Fruit fly (Drosophila melanogaster) whole organism, embryonic: ENCODE measurements around the gene CG2794.

Source experiments
- Bdp1 ChIP-seq: fragments of 200-800 bp; sonication (Bioruptor generic); optimal IDR thresholded peaks from 3 replicates; lab custom pipeline; 2016; ENCODE audit warnings: missing biosample characterization, missing genetic modification characterization
- CG10321 ChIP-seq: fragments of 200-800 bp; sonication (Bioruptor generic); IDR thresholded peaks from 2 replicates; pipeline ENCODE4 v1.3.6; 2022; ENCODE audit warnings: missing biosample characterization, missing genetic modification characterization
- CG12071 ChIP-seq: fragments of 200-800 bp; sonication (Bioruptor generic); optimal IDR thresholded peaks from 3 replicates; lab custom pipeline; 2018; ENCODE audit warnings: missing biosample characterization, mild to moderate bottlenecking, missing genetic modification characterization
- CG13287 ChIP-seq: fragments of 200-800 bp; sonication (Bioruptor generic); IDR thresholded peaks from 2 replicates; pipeline ENCODE4 v1.3.6; 2022; ENCODE audit warnings: missing biosample characterization, missing genetic modification characterization; ENCODE audit not compliant: partially characterized antibody
- CG14441 ChIP-seq: fragments of 200-800 bp; sonication (Bioruptor generic); IDR thresholded peaks from 2 replicates; pipeline ENCODE4 v1.3.6; 2022; ENCODE audit warnings: missing biosample characterization, missing genetic modification characterization
- CG15073 ChIP-seq: fragments of 200-800 bp; sonication (Bioruptor generic); optimal IDR thresholded peaks from 2 replicates; lab custom pipeline; 2016; ENCODE audit warnings: missing biosample characterization, missing genetic modification characterization
- CG1602 ChIP-seq: fragments of 200-800 bp; sonication (Bioruptor generic); optimal IDR thresholded peaks from 3 replicates; lab custom pipeline; 2016; ENCODE audit warnings: missing biosample characterization, missing genetic modification characterization
- CG17568 ChIP-seq: fragments of 200-800 bp; sonication (Bioruptor generic); optimal IDR thresholded peaks from 2 replicates; lab custom pipeline; 2018; ENCODE audit warnings: missing biosample characterization, mild to moderate bottlenecking, missing genetic modification characterization, moderate library complexity
- CG17912 ChIP-seq: fragments of 200-800 bp; sonication (Bioruptor generic); optimal IDR thresholded peaks from 2 replicates; lab custom pipeline; 2018; ENCODE audit warnings: missing biosample characterization, mild to moderate bottlenecking, missing genetic modification characterization
- CG18262 ChIP-seq: fragments of 200-800 bp; optimal IDR thresholded peaks from 3 replicates; lab custom pipeline; 2019; ENCODE audit warnings: missing biosample characterization, mild to moderate bottlenecking, missing genetic modification characterization, moderate library complexity
- CG2116 ChIP-seq: fragments of 200-800 bp; sonication (Bioruptor generic); optimal IDR thresholded peaks from 3 replicates; lab custom pipeline; 2018; ENCODE audit warnings: missing biosample characterization, mild to moderate bottlenecking, missing genetic modification characterization
- CG31388 ChIP-seq: fragments of 200-800 bp; sonication (Bioruptor generic); optimal IDR thresholded peaks from 2 replicates; lab custom pipeline; 2016; ENCODE audit warnings: missing biosample characterization, missing genetic modification characterization
- CG32532 ChIP-seq: fragments of 200-800 bp; sonication (Bioruptor generic); IDR thresholded peaks from 2 replicates; pipeline ENCODE4 v1.3.6; 2022; ENCODE audit warnings: missing biosample characterization, missing genetic modification characterization
- CG3281 ChIP-seq: fragments of 200-800 bp; sonication (Bioruptor generic); optimal IDR thresholded peaks from 3 replicates; lab custom pipeline; 2017; ENCODE audit warnings: missing biosample characterization, mild to moderate bottlenecking, missing genetic modification characterization
- CG3838 ChIP-seq: fragments of 200-800 bp; sonication (Bioruptor generic); optimal IDR thresholded peaks from 3 replicates; lab custom pipeline; 2016; ENCODE audit warnings: missing biosample characterization, missing genetic modification characterization
- CG3847 ChIP-seq: fragments of 200-800 bp; sonication (Bioruptor generic); IDR thresholded peaks from 2 replicates; pipeline ENCODE4 v1.3.6; 2022; ENCODE audit warnings: missing biosample characterization, missing genetic modification characterization
- CG3995 ChIP-seq: fragments of 200-800 bp; sonication (Bioruptor generic); optimal IDR thresholded peaks from 3 replicates; lab custom pipeline; 2016; ENCODE audit warnings: missing biosample characterization, missing genetic modification characterization
- CG4282 ChIP-seq: fragments of 200-800 bp; sonication (Bioruptor generic); optimal IDR thresholded peaks from 2 replicates; lab custom pipeline; 2016; ENCODE audit warnings: missing biosample characterization, missing genetic modification characterization
- CG4424 ChIP-seq: fragments of 200-800 bp; sonication (Bioruptor generic); optimal IDR thresholded peaks from 3 replicates; lab custom pipeline; 2016; ENCODE audit warnings: missing biosample characterization, missing genetic modification characterization
- CG6683 ChIP-seq: fragments of 200-800 bp; sonication (Bioruptor generic); optimal IDR thresholded peaks from 2 replicates; lab custom pipeline; 2017; ENCODE audit warnings: missing biosample characterization, mild to moderate bottlenecking, missing genetic modification characterization, missing genetic modification reagents
- CG7357 ChIP-seq: fragments of 200-800 bp; sonication (Bioruptor generic); IDR thresholded peaks from 3 replicates; pipeline ENCODE4 v1.3.6; 2022; ENCODE audit warnings: missing biosample characterization, missing genetic modification characterization
- CG8089 ChIP-seq: fragments of 200-800 bp; sonication (Bioruptor generic); optimal IDR thresholded peaks from 3 replicates; lab custom pipeline; 2016; ENCODE audit warnings: missing biosample characterization, missing genetic modification characterization
- CG8281 ChIP-seq: fragments of 200-800 bp; sonication (Bioruptor generic); optimal IDR thresholded peaks from 2 replicates; lab custom pipeline; 2018; ENCODE audit warnings: missing biosample characterization, mild to moderate bottlenecking, missing genetic modification characterization, moderate library complexity
- CG8765 ChIP-seq: fragments of 200-800 bp; sonication (Bioruptor generic); IDR thresholded peaks from 2 replicates; pipeline ENCODE4 v1.3.6; 2022; ENCODE audit warnings: missing biosample characterization, missing genetic modification characterization
- Dfd ChIP-seq, 2 experiments: fragments of >200 bp; optimal IDR thresholded peaks; 2 replicates each; lab custom pipeline; 2017; ENCODE audit warnings: missing biosample characterization in 2 of 2, missing genetic modification characterization in 2 of 2
- Drgx ChIP-seq: fragments of 200-800 bp; sonication (Bioruptor generic); IDR thresholded peaks from 2 replicates; pipeline ENCODE4 v1.3.6; 2022; ENCODE audit warnings: missing biosample characterization, missing genetic modification characterization
- Fer1 ChIP-seq: fragments of 200-800 bp; sonication (Bioruptor generic); optimal IDR thresholded peaks from 2 replicates; lab custom pipeline; 2017; ENCODE audit warnings: missing biosample characterization, mild to moderate bottlenecking, missing genetic modification characterization
- Gug ChIP-seq: fragments of 200-800 bp; sonication (Bioruptor generic); IDR thresholded peaks from 4 replicates; pipeline ENCODE4 v1.3.6; 2022; ENCODE audit warnings: missing biosample characterization, missing genetic modification characterization
- Jarid2 ChIP-seq: fragments of 200-800 bp; sonication (Bioruptor generic); optimal IDR thresholded peaks from 3 replicates; lab custom pipeline; 2017; ENCODE audit warnings: mild to moderate bottlenecking, missing biosample characterization, missing genetic modification reagents, missing genetic modification characterization
- MESR4 ChIP-seq: fragments of 200-800 bp; sonication (Bioruptor generic); optimal IDR thresholded peaks from 2 replicates; lab custom pipeline; 2018; ENCODE audit warnings: missing biosample characterization, mild to moderate bottlenecking, missing genetic modification characterization, moderate library complexity
- Trl ChIP-seq, 3 experiments: fragments of >200 bp in 2 of 3; fragments of 200-800 bp in 1 of 3; sonication (Bioruptor generic) in 1 of 3; optimal IDR thresholded peaks; 2 replicates in 1 of 3; 3 replicates in 2 of 3; lab custom pipeline; 2016 to 2017; ENCODE audit warnings: missing biosample characterization in 1 of 3, missing genetic modification characterization in 1 of 3
- ato ChIP-seq: fragments of 200-800 bp; sonication (Bioruptor generic); IDR thresholded peaks from 2 replicates; pipeline ENCODE4 v1.3.6; 2022; ENCODE audit warnings: missing biosample characterization, missing genetic modification characterization; ENCODE audit not compliant: partially characterized antibody
- az2 ChIP-seq: fragments of 200-800 bp; sonication (Bioruptor generic); optimal IDR thresholded peaks from 3 replicates; lab custom pipeline; 2016; ENCODE audit warnings: missing biosample characterization, missing genetic modification characterization
- bab2 ChIP-seq: fragments of 200-800 bp; sonication (Bioruptor generic); optimal IDR thresholded peaks from 2 replicates; lab custom pipeline; 2016; ENCODE audit warnings: missing biosample characterization, missing genetic modification characterization
- bigmax ChIP-seq: fragments of 200-800 bp; sonication (Bioruptor generic); optimal IDR thresholded peaks from 2 replicates; lab custom pipeline; 2018; ENCODE audit warnings: missing biosample characterization, mild to moderate bottlenecking, missing genetic modification characterization
- bowl ChIP-seq: fragments of 200-800 bp; sonication (Bioruptor generic); IDR thresholded peaks from 2 replicates; pipeline ENCODE4 v1.3.6; 2022; ENCODE audit warnings: missing biosample characterization, missing genetic modification characterization
- dati ChIP-seq: fragments of 200-800 bp; sonication (Bioruptor generic); IDR thresholded peaks from 2 replicates; pipeline ENCODE4 v1.3.6; 2022; ENCODE audit warnings: missing biosample characterization, missing genetic modification characterization
- gcm2 ChIP-seq: fragments of 200-800 bp; sonication (Bioruptor generic); optimal IDR thresholded peaks from 2 replicates; lab custom pipeline; 2016; ENCODE audit warnings: missing biosample characterization, missing genetic modification characterization
- gfzf ChIP-seq: fragments of 200-800 bp; sonication (Bioruptor generic); optimal IDR thresholded peaks from 2 replicates; lab custom pipeline; 2016; ENCODE audit warnings: missing biosample characterization, mild to moderate bottlenecking, missing genetic modification characterization, moderate library complexity
- grn ChIP-seq: fragments of 200-800 bp; sonication (Bioruptor generic); optimal IDR thresholded peaks from 3 replicates; lab custom pipeline; 2017; ENCODE audit warnings: missing biosample characterization, missing genetic modification characterization
- her ChIP-seq: fragments of 200-800 bp; sonication (Bioruptor generic); optimal IDR thresholded peaks from 2 replicates; lab custom pipeline; 2016; ENCODE audit warnings: missing biosample characterization, missing genetic modification characterization
- hth ChIP-seq: fragments of >200 bp; optimal IDR thresholded peaks from 2 replicates; lab custom pipeline; 2017; ENCODE audit warnings: inconsistent platforms
- kah ChIP-seq: fragments of 200-800 bp; sonication (Bioruptor generic); optimal IDR thresholded peaks from 2 replicates; lab custom pipeline; 2018; ENCODE audit warnings: missing biosample characterization, mild to moderate bottlenecking, missing genetic modification characterization
- ken ChIP-seq: fragments of 200-800 bp; sonication (Bioruptor generic); IDR thresholded peaks from 3 replicates; pipeline ENCODE4 v1.3.6; 2022; ENCODE audit warnings: missing biosample characterization, missing genetic modification characterization
- kni ChIP-seq: fragments of 200-800 bp; sonication (Bioruptor generic); optimal IDR thresholded peaks from 3 replicates; lab custom pipeline; 2017; ENCODE audit warnings: mild to moderate bottlenecking, missing biosample characterization, missing genetic modification reagents, missing genetic modification characterization
- luna ChIP-seq: fragments of 200-800 bp; sonication (Bioruptor generic); optimal IDR thresholded peaks from 2 replicates; lab custom pipeline; 2016; ENCODE audit warnings: missing biosample characterization, missing genetic modification characterization
- nau ChIP-seq: fragments of 200-800 bp; sonication (Bioruptor generic); optimal IDR thresholded peaks from 3 replicates; lab custom pipeline; 2017; ENCODE audit warnings: missing biosample characterization, mild to moderate bottlenecking, missing genetic modification characterization, missing genetic modification reagents
- nmo ChIP-seq: fragments of 200-800 bp; sonication (Bioruptor generic); optimal IDR thresholded peaks from 2 replicates; lab custom pipeline; 2018; ENCODE audit warnings: missing biosample characterization, mild to moderate bottlenecking, missing genetic modification characterization, moderate library complexity
- repo ChIP-seq: fragments of 200-800 bp; sonication (Bioruptor generic); optimal IDR thresholded peaks from 2 replicates; lab custom pipeline; 2016; ENCODE audit warnings: missing biosample characterization, missing genetic modification characterization
- sima ChIP-seq: fragments of 200-800 bp; sonication (Bioruptor generic); optimal IDR thresholded peaks from 2 replicates; lab custom pipeline; 2016; ENCODE audit warnings: missing biosample characterization, missing genetic modification characterization
- sug ChIP-seq: fragments of 200-800 bp; optimal IDR thresholded peaks from 2 replicates; lab custom pipeline; 2019; ENCODE audit warnings: missing biosample characterization, mild to moderate bottlenecking, missing genetic modification characterization, moderate library complexity

Gene CG2794

dm6 chr2L:540572-541210, 23.3 kb upstream of the CG2794 start (continued):
- TF ChIP-seq sug (tag; lab: Kevin White, UChicago) (peak; percentile 68), repo (GFP tag; lab: Kevin White, UChicago) (no peak), gfzf (GFP tag; lab: Kevin White, UChicago) (peak; percentile 80), CG3847 (GFP tag; lab: Robert Waterston, UW) (peak; percentile 89), kni (GFP tag; lab: Kevin White, UChicago) (peak; percentile 100), grn (GFP tag; lab: Kevin White, UChicago) (peak; percentile 52), CG13287 (GFP tag; lab: Robert Waterston, UW) (peak; percentile 74), Fer1 (GFP tag; lab: Kevin White, UChicago) (peak; percentile 6), Jarid2 (GFP tag; lab: Kevin White, UChicago) (no peak), CG17912 (GFP tag; lab: Kevin White, UChicago) (peak; percentile 77), Bdp1 (no peak), CG3838 (GFP tag; lab: Kevin White, UChicago) (no peak), CG8089 (GFP tag; lab: Kevin White, UChicago) (no peak), CG14441 (GFP tag; lab: Robert Waterston, UW) (no peak), CG6683 (GFP tag; lab: Kevin White, UChicago) (no peak), bab2 (peak; percentile 19), sima (GFP tag; lab: Kevin White, UChicago) (no peak), CG17568 (no peak), ato (GFP tag; lab: Robert Waterston, UW) (peak; percentile 73; the same call in 1 of the 2 replicates), dati (GFP tag; lab: Robert Waterston, UW) (no peak), CG3995 (GFP tag; lab: Kevin White, UChicago) (no peak), bowl (GFP tag; lab: Robert Waterston, UW) (no peak), CG4282 (GFP tag; lab: Kevin White, UChicago) (no peak), CG31388 (GFP tag; lab: Kevin White, UChicago) (no peak), CG32532 (GFP tag; lab: Robert Waterston, UW) (no peak), Trl (optimal IDR thresholded peaks at IDR 0.05; lab: Kevin White, UChicago) (peak in 1 of 2 experiments; percentile 4), Trl (GFP tag; optimal IDR thresholded peaks at IDR 0.05; lab: Kevin White, UChicago) (no peak), hth (lab: Kevin White, UChicago) (no peak), Drgx (GFP tag; lab: Robert Waterston, UW) (no peak), nmo (GFP tag; lab: Kevin White, UChicago) (peak; percentile 56), Dfd (GFP tag; optimal IDR thresholded peaks at IDR 0.05; lab: Kevin White, UChicago) (no peak), CG10321 (GFP tag; lab: Robert Waterston, UW) (no peak), CG1602 (GFP tag; lab: Kevin White, UChicago) (no peak), CG18262 (tag; lab: Kevin White, UChicago) (peak; percentile 43), Gug (GFP tag; lab: Robert Waterston, UW) (0 out of 4 replicates have a peak, but pooled peaks have one; percentile 7), CG7357 (GFP tag; lab: Robert Waterston, UW) (no peak), her (no peak), gcm2 (GFP tag; lab: Kevin White, UChicago) (no peak), MESR4 (peak; percentile 31), nau (no peak), CG3281 (GFP tag; lab: Kevin White, UChicago) (no peak), CG4424 (GFP tag; lab: Kevin White, UChicago) (no peak), CG2116 (GFP tag; lab: Kevin White, UChicago) (peak; percentile 53), kah (GFP tag; lab: Kevin White, UChicago) (no peak), luna (GFP tag; lab: Kevin White, UChicago) (no peak), az2 (GFP tag; lab: Kevin White, UChicago) (no peak), CG8281 (tag; lab: Kevin White, UChicago) (no peak), CG15073 (GFP tag; lab: Kevin White, UChicago) (no peak), CG12071 (GFP tag; lab: Kevin White, UChicago) (no peak), bigmax (GFP tag; lab: Kevin White, UChicago) (no peak), CG8765 (GFP tag; lab: Robert Waterston, UW) (no peak), ken (GFP tag; lab: Robert Waterston, UW) (no peak)
